Worm (Caenorhabditis elegans): ENCODE results near the gene C08F8.3.

- TF ChIP-seq pha-4 (tag; optimal IDR thresholded peaks at IDR 0.05) = no peak
- no peak for TF ChIP-seq nhr-11 (tag; optimal IDR thresholded peaks at IDR 0.05)
- no peak for TF ChIP-seq jun-1 (tag; optimal IDR thresholded peaks at IDR 0.05)
- TF ChIP-seq fkh-10 (GFP tag; optimal IDR thresholded peaks at IDR 0.05) = no peak
- TF ChIP-seq nhr-237 (tag; optimal IDR thresholded peaks at IDR 0.05) = no peak
- no peak for TF ChIP-seq ama-1 (optimal IDR thresholded peaks at IDR 0.05)
- TF ChIP-seq nhr-43 (tag; optimal IDR thresholded peaks at IDR 0.05; ENCODE audit: poor library complexity, severe bottlenecking) = no peak
Measured at ce11 chrIV:11164831-11165230, 10.0 kb downstream of the C08F8.3 start, which contains the start of gene C08F8.6.

Measured in whole organism, L3 larva.